Worm (Caenorhabditis elegans) whole organism, midembryonic: ENCODE results near the gene ubxn-4.

ENCODE experiments used
- cog-1 ChIP-seq: sonication (generic microtip); optimal IDR thresholded peaks from 2 replicates; lab custom pipeline; 2016; ENCODE audit warnings: missing genetic modification characterization, missing compliant biosample characterization
- flt-1 ChIP-seq: fragments of 200-800 bp; sonication (Bioruptor generic); IDR thresholded peaks from 2 replicates; pipeline ENCODE4 v1.3.6; 2022; ENCODE audit warnings: missing genetic modification characterization, missing compliant biosample characterization
- klf-2 ChIP-seq: fragments of 200-800 bp; sonication (Bioruptor generic); conservative IDR thresholded peaks from 2 replicates; pipeline ENCODE4 v1.3.6; 2022; ENCODE audit warnings: missing genetic modification reagents, missing genetic modification characterization, missing compliant biosample characterization
- med-1 ChIP-seq: sonication (generic microtip); optimal IDR thresholded peaks from 2 replicates; lab custom pipeline; 2017; ENCODE audit warnings: missing genetic modification characterization, mild to moderate bottlenecking, missing compliant biosample characterization, antibody characterized with exemption, missing genetic modification reagents; ENCODE audit not compliant: insufficient read depth
- ref-1 ChIP-seq: fragments of 200-800 bp; sonication (Bioruptor generic); conservative IDR thresholded peaks from 2 replicates; pipeline ENCODE4 v1.3.6; 2022; ENCODE audit warnings: missing genetic modification reagents, missing genetic modification characterization, missing compliant biosample characterization
- tab-1 ChIP-seq: fragments of 200-800 bp; sonication (Bioruptor generic); IDR thresholded peaks from 2 replicates; pipeline ENCODE4 v1.3.6; 2022; ENCODE audit warnings: missing genetic modification characterization, missing compliant biosample characterization
- ztf-29 ChIP-seq: fragments of 200-800 bp; sonication (Bioruptor generic); IDR thresholded peaks from 2 replicates; pipeline ENCODE4 v1.3.6; 2022; ENCODE audit warnings: missing genetic modification reagents, missing genetic modification characterization, missing compliant biosample characterization

ce11 chrIII:8450494-8450893, 45.1 kb upstream of the ubxn-4 start:
- TF ChIP-seq cog-1 (tag; lab: Kevin White, UChicago): no peak
- no peak for TF ChIP-seq flt-1 (GFP tag; lab: Robert Waterston, UW)
- TF ChIP-seq ref-1: no peak
- no peak for TF ChIP-seq tab-1
- no peak for TF ChIP-seq ztf-29 (GFP tag; lab: Robert Waterston, UW)
- no peak for TF ChIP-seq med-1 (GFP tag; lab: Kevin White, UChicago)
- no peak for TF ChIP-seq klf-2
